Worm (Caenorhabditis elegans) whole organism, late embryonic: ENCODE data around the gene C06H5.8.

Source experiments
- K09A11.1 ChIP-seq: sonication (generic microtip); optimal IDR thresholded peaks from 2 replicates; lab custom pipeline; 2017; ENCODE audit warnings: antibody characterized with exemption, mild to moderate bottlenecking, missing genetic modification characterization, missing compliant biosample characterization; ENCODE audit not compliant: insufficient read depth
- ceh-2 ChIP-seq: sonication (generic microtip); optimal IDR thresholded peaks from 2 replicates; lab custom pipeline; 2016; ENCODE audit warnings: missing genotype, missing genetic modification characterization, missing compliant biosample characterization
- ceh-30 ChIP-seq: fragments of 150-350 bp; optimal IDR thresholded peaks from 2 replicates; lab custom pipeline; 2014; ENCODE audit warnings: missing biosample characterization, missing genetic modification characterization
- ceh-34 ChIP-seq: sonication (generic microtip); optimal IDR thresholded peaks from 2 replicates; lab custom pipeline; 2016; ENCODE audit warnings: mild to moderate bottlenecking, missing genetic modification characterization, missing compliant biosample characterization
- ceh-9 ChIP-seq: sonication (generic microtip); optimal IDR thresholded peaks from 2 replicates; lab custom pipeline; 2016; ENCODE audit warnings: mild to moderate bottlenecking, missing genetic modification characterization, inconsistent platforms, missing compliant biosample characterization
- fkh-10 ChIP-seq: fragments of 150-350 bp; optimal IDR thresholded peaks from 2 replicates; lab custom pipeline; 2014; ENCODE audit warnings: missing biosample characterization, missing genetic modification reagents, missing genetic modification characterization
- pha-4 ChIP-seq: fragments of 150-350 bp; optimal IDR thresholded peaks from 2 replicates; lab custom pipeline; 2018; ENCODE audit warnings: missing biosample characterization, missing genetic modification reagents, missing genetic modification characterization
- tbx-2 ChIP-seq: sonication (generic microtip); optimal IDR thresholded peaks from 2 replicates; lab custom pipeline; 2016; ENCODE audit warnings: missing genetic modification characterization, missing compliant biosample characterization

ce11 chrV:17888939-17889338 lies 29.9 kb upstream of the C06H5.8 start, which contains the start of gene C06H5.6:
- TF ChIP-seq ceh-9 (tag; lab: Kevin White, UChicago) (no peak), pha-4 (tag; lab: Kevin White, UChicago) (no peak), ceh-34 (tag; lab: Kevin White, UChicago) (no peak), ceh-2 (tag; lab: Kevin White, UChicago) (no peak), fkh-10 (GFP tag; lab: Kevin White, UChicago) (no peak), K09A11.1 (no peak), tbx-2 (tag; lab: Kevin White, UChicago) (no peak), ceh-30 (tag; lab: Kevin White, UChicago) (no peak)
